Fruit fly (Drosophila melanogaster): ENCODE data around the gene Argk2.

The Argk2 gene

dm6 chr3L:9050447-9051069, 3.3 kb downstream of the Argk2 start:
- no peak for TF ChIP-seq CG17801 (GFP tag; optimal IDR thresholded peaks at IDR 0.05; ENCODE audit: partially characterized antibody)

dm6 chr3L:9051830-9052259, 4.6 kb downstream of the Argk2 start:
- no peak for TF ChIP-seq CG17801 (GFP tag; optimal IDR thresholded peaks at IDR 0.05; ENCODE audit: partially characterized antibody)

- no peak for TF ChIP-seq CG17801 (GFP tag; optimal IDR thresholded peaks at IDR 0.05; ENCODE audit: partially characterized antibody)
Measured at dm6 chr3L:9052798-9053541, 5.7 kb downstream of the Argk2 start.

- TF ChIP-seq CG17801 (GFP tag; optimal IDR thresholded peaks at IDR 0.05; ENCODE audit: partially characterized antibody): no peak
Measured at dm6 chr3L:9054239-9054638, 7.0 kb downstream of the Argk2 start.

dm6 chr3L:9054822-9055407, 7.7 kb downstream of the Argk2 start:
- no peak for TF ChIP-seq CG17801 (GFP tag; optimal IDR thresholded peaks at IDR 0.05; ENCODE audit: partially characterized antibody)

- TF ChIP-seq CG17801 (GFP tag; optimal IDR thresholded peaks at IDR 0.05; ENCODE audit: partially characterized antibody): no peak
Measured at dm6 chr3L:9055870-9056807, 8.9 kb downstream of the Argk2 start.

dm6 chr3L:9057429-9058088, 10.3 kb downstream of the Argk2 start:
- TF ChIP-seq CG17801 (GFP tag; optimal IDR thresholded peaks at IDR 0.05; ENCODE audit: partially characterized antibody): peak; percentile 52

- no peak for TF ChIP-seq CG17801 (GFP tag; optimal IDR thresholded peaks at IDR 0.05; ENCODE audit: partially characterized antibody)
Measured at dm6 chr3L:9059611-9060203, 12.5 kb downstream of the Argk2 start.

dm6 chr3L:9061449-9061848, 14.2 kb downstream of the Argk2 start:
- TF ChIP-seq CG17801 (GFP tag; optimal IDR thresholded peaks at IDR 0.05; ENCODE audit: partially characterized antibody): no peak

- no peak for TF ChIP-seq CG17801 (GFP tag; optimal IDR thresholded peaks at IDR 0.05; ENCODE audit: partially characterized antibody)
Measured at dm6 chr3L:9062816-9063215, 15.6 kb downstream of the Argk2 start.

- TF ChIP-seq CG17801 (GFP tag; optimal IDR thresholded peaks at IDR 0.05; ENCODE audit: partially characterized antibody): no peak
Measured at dm6 chr3L:9063607-9064006, 16.4 kb downstream of the Argk2 start.

dm6 chr3L:9064207-9064754, 17.0 kb downstream of the Argk2 start:
- TF ChIP-seq CG17801 (GFP tag; optimal IDR thresholded peaks at IDR 0.05; ENCODE audit: partially characterized antibody): no peak

- no peak for TF ChIP-seq CG17801 (GFP tag; optimal IDR thresholded peaks at IDR 0.05; ENCODE audit: partially characterized antibody)
Measured at dm6 chr3L:9064976-9065761, 17.9 kb downstream of the Argk2 start.

All from ovary, adult (tissue).